Worm (Caenorhabditis elegans) whole organism, young adult: ENCODE results near the gene dhs-20.
A peak's percentile ranks its signal among the peaks of the same experiment; 100 is the strongest.

Experiments
- B0261.1 ChIP-seq: sonication (generic microtip); optimal IDR thresholded peaks from 2 replicates; lab custom pipeline; 2016; ENCODE audit warnings: mild to moderate bottlenecking, missing genetic modification characterization, moderate library complexity, missing compliant biosample characterization
- B0336.3 ChIP-seq: fragments of 200-800 bp; sonication (Bioruptor generic); IDR thresholded peaks from 2 replicates; pipeline ENCODE4 v1.3.6; 2022; ENCODE audit warnings: missing genetic modification characterization, missing compliant biosample characterization
- C06A6.2 ChIP-seq: fragments of 200-800 bp; sonication (Bioruptor generic); conservative IDR thresholded peaks from 2 replicates; pipeline ENCODE4 v1.3.6; 2022; ENCODE audit warnings: missing genetic modification characterization, missing compliant biosample characterization
- C17E4.6 ChIP-seq: fragments of 200-800 bp; sonication (Bioruptor generic); IDR thresholded peaks from 2 replicates; pipeline ENCODE4 v1.3.6; 2022; ENCODE audit warnings: missing genetic modification reagents, missing genetic modification characterization, missing compliant biosample characterization
- D2030.7 ChIP-seq: fragments of 200-800 bp; sonication (Bioruptor generic); IDR thresholded peaks from 2 replicates; pipeline ENCODE4 v1.3.6; 2022; ENCODE audit warnings: missing genetic modification reagents, missing genetic modification characterization, missing compliant biosample characterization
- F49E8.2 ChIP-seq: sonication (generic microtip); optimal IDR thresholded peaks from 3 replicates; lab custom pipeline; 2017; ENCODE audit warnings: missing genetic modification characterization, mild to moderate bottlenecking, missing compliant biosample characterization, antibody characterized with exemption, moderate library complexity; ENCODE audit not compliant: insufficient read depth
- Y56A3A.18 ChIP-seq: fragments of 200-800 bp; sonication (Bioruptor generic); IDR thresholded peaks from 2 replicates; pipeline ENCODE4 v1.3.6; 2022; ENCODE audit warnings: missing genetic modification reagents, missing genetic modification characterization, missing compliant biosample characterization
- Y67H2A.10 ChIP-seq: fragments of 200-800 bp; sonication (Bioruptor generic); conservative IDR thresholded peaks from 2 replicates; pipeline ENCODE4 v1.3.6; 2022; ENCODE audit warnings: missing genetic modification reagents, missing genetic modification characterization, missing compliant biosample characterization
- ama-1 ChIP-seq, 3 experiments: fragments of 150-350 bp in 1 of 3; sonication (generic microtip) in 2 of 3; optimal IDR thresholded peaks; 2 replicates each; lab custom pipeline; 2014 to 2018; ENCODE audit warnings: missing biosample characterization in 2 of 3, missing genetic modification characterization in 2 of 3, missing genetic modification reagents in 2 of 3
- athp-1 ChIP-seq: sonication (generic microtip); optimal IDR thresholded peaks from 2 replicates; lab custom pipeline; 2017; ENCODE audit warnings: mild to moderate bottlenecking, missing genetic modification characterization, missing compliant biosample characterization
- attf-5 ChIP-seq: fragments of 200-800 bp; sonication (Bioruptor generic); optimal IDR thresholded peaks from 2 replicates; lab custom pipeline; 2018; ENCODE audit warnings: mild to moderate bottlenecking, missing genetic modification characterization, missing compliant biosample characterization
- cebp-1 ChIP-seq, 2 experiments: fragments of 200-800 bp in 1 of 2; sonication (Bioruptor generic) in 1 of 2; sonication (generic microtip) in 1 of 2; IDR thresholded peaks in 1 of 2; optimal IDR thresholded peaks in 1 of 2; 2 replicates each; pipeline versions ENCODE4 v1.3.6 to Lab custom; 2017 to 2022; ENCODE audit warnings: missing compliant biosample characterization in 2 of 2, missing genetic modification characterization in 2 of 2, mild to moderate bottlenecking in 1 of 2, missing genetic modification reagents in 1 of 2, moderate library complexity in 1 of 2
- cebp-2 ChIP-seq: fragments of 200-800 bp; sonication (Bioruptor generic); IDR thresholded peaks from 2 replicates; pipeline ENCODE4 v1.3.6; 2022; ENCODE audit warnings: missing genetic modification characterization, missing compliant biosample characterization
- ceh-40 ChIP-seq: fragments of 200-800 bp; sonication (Bioruptor generic); IDR thresholded peaks from 2 replicates; pipeline ENCODE4 v1.3.6; 2022; ENCODE audit warnings: missing genetic modification characterization, missing compliant biosample characterization
- ceh-79 ChIP-seq: sonication (generic microtip); optimal IDR thresholded peaks from 2 replicates; lab custom pipeline; 2017; ENCODE audit warnings: mild to moderate bottlenecking, missing genetic modification characterization, missing compliant biosample characterization
- chd-7 ChIP-seq: sonication (generic microtip); optimal IDR thresholded peaks from 2 replicates; lab custom pipeline; 2016; ENCODE audit warnings: mild to moderate bottlenecking, missing genetic modification characterization, moderate library complexity, missing compliant biosample characterization
- die-1 ChIP-seq: sonication (generic microtip); optimal IDR thresholded peaks from 2 replicates; lab custom pipeline; 2016; ENCODE audit warnings: missing genotype, mild to moderate bottlenecking, missing genetic modification characterization, missing compliant biosample characterization
- egl-44 ChIP-seq: fragments of 200-800 bp; sonication (Bioruptor generic); IDR thresholded peaks from 2 replicates; pipeline ENCODE4 v1.3.6; 2022; ENCODE audit warnings: missing genetic modification reagents, missing genetic modification characterization, missing compliant biosample characterization
- ekl-4 ChIP-seq: fragments of 200-800 bp; sonication (Bioruptor generic); IDR thresholded peaks from 2 replicates; pipeline ENCODE4 v1.3.6; 2022; ENCODE audit warnings: missing genetic modification reagents, missing genetic modification characterization, missing compliant biosample characterization
- him-1 ChIP-seq: sonication (generic microtip); optimal IDR thresholded peaks from 2 replicates; lab custom pipeline; 2016; ENCODE audit warnings: missing genotype, missing genetic modification reagents, missing genetic modification characterization, missing compliant biosample characterization
- let-607 ChIP-seq, 2 experiments: fragments of 200-800 bp in 1 of 2; sonication (Bioruptor generic) in 1 of 2; sonication (generic microtip) in 1 of 2; optimal IDR thresholded peaks; 2 replicates each; lab custom pipeline; 2016 to 2018; ENCODE audit warnings: mild to moderate bottlenecking in 2 of 2, missing compliant biosample characterization in 2 of 2, missing genetic modification characterization in 2 of 2, moderate library complexity in 2 of 2, missing genotype in 1 of 2
- lir-1 ChIP-seq: fragments of 200-800 bp; sonication (Bioruptor generic); conservative IDR thresholded peaks from 2 replicates; pipeline ENCODE4 v1.3.6; 2022; ENCODE audit warnings: missing genetic modification reagents, missing genetic modification characterization, missing compliant biosample characterization
- madf-6 ChIP-seq: fragments of 200-800 bp; sonication (Bioruptor generic); IDR thresholded peaks from 2 replicates; pipeline ENCODE4 v1.3.6; 2022; ENCODE audit warnings: missing genetic modification reagents, missing genetic modification characterization, missing compliant biosample characterization
- mcd-1 ChIP-seq: fragments of 200-800 bp; sonication (Bioruptor generic); IDR thresholded peaks from 2 replicates; pipeline ENCODE4 v1.3.6; 2022; ENCODE audit warnings: missing genetic modification reagents, missing genetic modification characterization, missing compliant biosample characterization
- nfya-2 ChIP-seq: fragments of 200-800 bp; sonication (Bioruptor generic); IDR thresholded peaks from 2 replicates; pipeline ENCODE4 v1.3.6; 2022; ENCODE audit warnings: missing genetic modification reagents, missing genetic modification characterization, missing compliant biosample characterization
- snpc-1.1 ChIP-seq: sonication (generic microtip); optimal IDR thresholded peaks from 2 replicates; lab custom pipeline; 2017; ENCODE audit warnings: missing genetic modification characterization, mild to moderate bottlenecking, missing compliant biosample characterization, antibody characterized with exemption, moderate library complexity, missing genotype, missing genetic modification reagents; ENCODE audit not compliant: insufficient read depth
- sptf-2 ChIP-seq: fragments of 200-800 bp; sonication (Bioruptor generic); optimal IDR thresholded peaks from 2 replicates; lab custom pipeline; 2018; ENCODE audit warnings: mild to moderate bottlenecking, missing genetic modification characterization, missing compliant biosample characterization
- tbp1 ChIP-seq: fragments of 200-800 bp; sonication (Bioruptor generic); optimal IDR thresholded peaks from 2 replicates; lab custom pipeline; 2018; ENCODE audit warnings: mild to moderate bottlenecking, missing genetic modification characterization, missing compliant biosample characterization
- ztf-6 ChIP-seq: fragments of 200-800 bp; sonication (Bioruptor generic); IDR thresholded peaks from 2 replicates; pipeline ENCODE4 v1.3.6; 2022; ENCODE audit warnings: missing genetic modification reagents, missing genetic modification characterization, missing compliant biosample characterization

dhs-20 gene

DNA sequence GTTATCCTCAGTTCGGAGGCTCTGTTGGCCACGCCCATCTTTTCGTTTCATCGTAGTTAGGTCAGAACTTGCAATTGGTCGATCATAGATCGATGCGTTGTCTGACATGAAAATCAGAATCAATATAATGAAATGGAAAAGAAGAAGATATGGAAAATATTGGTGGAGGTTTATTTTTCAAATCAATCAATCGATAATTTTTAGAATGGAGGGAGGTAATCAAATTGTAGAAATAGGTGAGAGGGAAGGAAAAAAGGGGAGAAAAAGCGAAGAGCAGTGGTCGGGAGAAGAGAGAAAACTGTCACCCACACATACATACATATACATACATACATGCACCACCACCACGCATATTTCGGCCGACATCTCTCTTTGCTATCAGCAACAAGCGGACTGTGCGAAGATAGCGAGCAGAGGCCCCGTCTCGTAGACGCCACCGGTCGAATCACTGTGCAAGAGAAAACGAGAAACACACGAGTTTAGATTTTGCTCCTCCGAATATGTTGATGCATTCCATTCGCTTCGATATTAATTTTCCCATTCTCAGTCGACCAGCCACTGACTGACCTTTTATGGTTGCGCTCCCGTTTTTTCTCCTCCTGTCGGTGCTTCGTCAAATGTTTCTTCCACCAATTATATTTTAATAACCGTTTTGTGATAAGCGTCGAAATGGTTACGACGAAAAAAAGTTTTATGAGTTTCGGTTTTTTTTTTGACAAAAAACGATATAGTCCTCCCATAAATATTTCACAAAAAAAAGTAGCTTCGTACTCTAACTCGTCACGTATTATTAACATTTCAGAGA, 25.1 kb upstream of the dhs-20 start, which contains the start of gene F35B12.10 (continued):
- TF ChIP-seq tbp1 (GFP tag; lab: Kevin White, UChicago): peak; percentile 40
- no peak for TF ChIP-seq ceh-40
- peak in 1 of 2 experiments; percentile 41 for TF ChIP-seq let-607 (tag; optimal IDR thresholded peaks at IDR 0.05; lab: Kevin White, UChicago)
- TF ChIP-seq egl-44 (GFP tag; lab: Robert Waterston, UW): no peak
- TF ChIP-seq cebp-1 (GFP tag; IDR thresholded peaks at IDR 0.05; lab: Robert Waterston, UW): peak; percentile 36; the same call in 1 of the 2 replicates
- TF ChIP-seq cebp-1 (tag; optimal IDR thresholded peaks at IDR 0.05; lab: Kevin White, UChicago): peak; percentile 23

DNA sequence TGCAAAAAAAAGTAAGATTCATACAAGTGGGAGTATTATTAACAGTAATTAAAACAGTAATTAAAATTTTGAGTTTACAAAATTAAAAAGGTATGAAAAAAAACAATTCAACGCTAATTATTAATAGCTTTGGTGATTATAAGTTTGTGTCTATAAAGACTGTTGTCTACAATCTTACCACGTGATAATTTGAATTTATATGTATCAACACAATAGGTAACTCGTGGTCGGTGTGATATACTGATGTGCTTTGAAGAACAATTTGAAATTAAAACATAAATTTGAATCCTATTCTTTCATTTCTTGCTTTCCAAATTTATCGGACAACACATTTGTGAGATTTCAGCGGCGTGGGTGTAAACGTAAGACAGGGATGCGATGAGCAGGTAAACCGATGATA, 23.5 kb upstream of the dhs-20 start:
- no peak for TF ChIP-seq cebp-2 (GFP tag; lab: Robert Waterston, UW)

DNA sequence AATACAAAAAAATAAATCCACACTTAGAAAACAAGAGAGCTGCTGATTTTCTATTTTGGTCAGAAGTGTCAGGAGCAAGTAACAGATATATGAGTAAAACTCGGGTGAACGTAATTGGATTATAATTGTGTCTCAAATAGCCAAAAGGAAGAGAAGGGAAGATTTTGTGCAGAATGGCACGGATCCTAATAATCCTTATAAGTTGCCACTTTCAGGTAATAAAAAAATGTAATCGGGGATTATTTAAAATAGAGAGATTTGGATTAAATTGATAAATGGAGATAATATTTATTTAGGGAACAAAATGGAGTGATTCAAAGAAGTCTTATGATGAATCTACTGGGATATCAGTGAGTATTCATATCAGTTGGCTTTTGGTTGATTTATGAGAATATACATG, 20.6 kb upstream of the dhs-20 start:
- no peak for TF ChIP-seq madf-6 (GFP tag; lab: Robert Waterston, UW)
- TF ChIP-seq B0261.1 (tag; lab: Kevin White, UChicago): no peak
- TF ChIP-seq C17E4.6 (GFP tag; lab: Robert Waterston, UW): no peak

DNA sequence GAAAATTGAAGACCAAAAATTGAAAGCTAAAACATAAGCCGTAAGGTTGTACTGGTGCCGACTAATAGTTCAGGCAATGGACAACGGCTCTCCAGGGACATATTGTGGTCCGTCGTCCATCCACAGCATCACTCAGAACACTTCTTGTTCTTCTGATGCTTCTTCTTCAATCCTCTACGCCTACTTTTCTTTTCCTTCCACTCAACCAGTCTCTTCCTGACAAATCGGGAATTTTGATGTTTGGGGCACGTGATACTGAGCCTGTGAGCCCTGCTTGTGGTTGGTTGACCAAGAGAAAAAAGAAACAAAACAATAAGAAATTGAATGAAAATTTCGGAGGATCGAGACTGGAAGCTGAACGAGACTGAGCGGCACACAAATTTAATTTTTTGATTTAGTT, 16.9 kb upstream of the dhs-20 start:
- TF ChIP-seq sptf-2 (GFP tag; lab: Kevin White, UChicago) (no peak), Y67H2A.10 (GFP tag; lab: Robert Waterston, UW) (no peak), snpc-1.1 (tag; lab: Kevin White, UChicago) (no peak)

DNA sequence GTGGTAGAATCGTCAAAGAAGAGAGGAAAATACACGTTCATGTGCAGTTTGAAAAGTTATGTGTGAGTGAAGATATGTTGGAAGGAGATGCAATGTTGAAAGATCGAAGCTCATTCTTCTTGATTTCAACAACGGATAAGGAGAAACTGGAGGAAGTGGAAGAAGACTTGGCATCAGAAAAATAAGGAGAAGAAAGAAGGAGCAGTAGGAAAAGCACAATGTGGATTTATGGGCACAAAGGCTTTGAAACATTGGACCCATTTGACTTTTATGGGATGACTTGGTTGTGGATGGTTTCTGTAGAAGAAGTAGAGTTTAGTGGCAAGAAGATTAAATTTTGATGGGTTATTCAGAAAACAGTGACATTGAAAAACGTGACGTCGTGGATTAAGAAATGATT, 15.7 kb upstream of the dhs-20 start:
- TF ChIP-seq Y56A3A.18 (GFP tag; lab: Robert Waterston, UW) (no peak), D2030.7 (GFP tag; lab: Robert Waterston, UW) (no peak), die-1 (tag; lab: Kevin White, UChicago) (no peak), tbp1 (GFP tag; lab: Kevin White, UChicago) (no peak), chd-7 (tag; lab: Kevin White, UChicago) (no peak), egl-44 (GFP tag; lab: Robert Waterston, UW) (no peak), him-1 (tag; lab: Kevin White, UChicago) (no peak), ekl-4 (GFP tag; lab: Robert Waterston, UW) (no peak), lir-1 (no peak), nfya-2 (GFP tag; lab: Robert Waterston, UW) (no peak), mcd-1 (GFP tag; lab: Robert Waterston, UW) (no peak), C06A6.2 (no peak), attf-5 (no peak)

DNA sequence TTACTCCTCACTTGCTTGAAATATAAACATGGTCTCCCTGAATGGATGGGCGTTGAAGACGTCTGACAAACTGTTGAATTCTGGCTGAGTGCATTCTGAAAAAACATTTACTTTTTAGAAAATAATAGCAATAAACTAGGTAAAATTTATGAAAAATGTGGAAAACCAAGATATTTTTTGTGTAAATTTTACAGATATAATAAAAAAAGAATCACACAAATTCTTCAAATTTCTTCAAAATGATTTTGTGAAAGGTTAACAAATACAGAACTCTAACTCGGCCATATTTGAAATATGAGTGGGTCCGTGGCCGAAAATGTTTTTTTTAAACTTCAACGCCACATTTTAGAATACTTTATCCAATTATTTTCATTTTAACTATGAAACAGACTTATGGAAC, 13.8 kb upstream of the dhs-20 start, which contains the start of gene glb-15:
glb-15 (minus strand) TSS at position 101 of the 400 bp plus-strand sequence.
- no peak for TF ChIP-seq ztf-6 (GFP tag; lab: Robert Waterston, UW)

DNA sequence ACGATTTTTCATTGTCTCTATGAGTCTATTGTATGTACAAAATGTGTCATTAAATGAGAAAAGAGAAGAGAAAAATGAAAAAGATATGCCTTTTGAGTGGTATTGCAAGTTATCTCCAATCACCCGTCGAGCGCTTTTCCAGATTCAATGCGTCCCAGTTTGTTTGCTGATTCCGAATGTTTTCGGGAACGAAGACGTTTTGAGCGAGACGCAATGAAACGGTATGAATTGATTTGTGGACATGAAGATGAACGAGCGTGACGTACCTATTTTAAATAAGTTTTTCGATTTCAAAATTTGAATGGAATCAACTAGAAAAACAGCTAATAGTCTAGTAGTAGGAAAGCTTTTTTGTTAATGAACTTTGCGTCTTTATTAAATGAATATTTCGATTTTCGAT, 12.4 kb upstream of the dhs-20 start:
- TF ChIP-seq F49E8.2 (tag; lab: Kevin White, UChicago): no peak
- no peak for TF ChIP-seq ceh-79 (tag; lab: Kevin White, UChicago)
- 0 out of 2 replicates have a peak, but pooled peaks have one; percentile 30 for TF ChIP-seq B0336.3 (GFP tag; lab: Robert Waterston, UW)
- peak; percentile 86 for TF ChIP-seq ama-1 (optimal IDR thresholded peaks at IDR 0.05; lab: Kevin White, UChicago)
- no peak for TF ChIP-seq ama-1 (GFP tag; optimal IDR thresholded peaks at IDR 0.05; lab: Kevin White, UChicago)
- TF ChIP-seq athp-1 (tag; lab: Kevin White, UChicago): no peak
